Fruit fly (Drosophila melanogaster) ovary, adult (tissue): ENCODE data around the gene kay.

Experiments used
- CG17801 ChIP-seq: fragments of 200-800 bp; optimal IDR thresholded peaks from 2 replicates; lab custom pipeline; 2019; ENCODE audit warnings: missing biosample characterization, mild to moderate bottlenecking, missing genetic modification characterization, moderate library complexity; ENCODE audit not compliant: partially characterized antibody

The kay gene

dm6 chr3R:29787891-29788549 is 22.2 kb downstream of the kay start:
- TF ChIP-seq CG17801: no peak

- no peak for TF ChIP-seq CG17801
Observed at dm6 chr3R:29790183-29790582, 24.4 kb downstream of the kay start.

dm6 chr3R:29794161-29794882 is 28.5 kb downstream of the kay start, which contains the start of gene sro:
sro (plus strand) TSS chr3R:29794597.
- TF ChIP-seq CG17801: peak; percentile 59

dm6 chr3R:29797183-29797582 is 31.4 kb downstream of the kay start:
- no peak for TF ChIP-seq CG17801

dm6 chr3R:29798966-29799680 is 33.3 kb downstream of the kay start, which contains the start of the genes Rnb and Drice:
Rnb (minus strand) TSS chr3R:29799354.
Drice (plus strand) TSS chr3R:29799658.
- TF ChIP-seq CG17801: peak; percentile 76

dm6 chr3R:29799681-29800028 is 33.9 kb downstream of the kay start:
- TF ChIP-seq CG17801: no peak

- peak; percentile 87 for TF ChIP-seq CG17801
Observed at dm6 chr3R:29802753-29803313, 37.0 kb downstream of the kay start, which contains the start of the genes Etfb and CG7789. Etfb (minus strand) TSS chr3R:29802945. CG7789 (plus strand) TSS chr3R:29803196.

- TF ChIP-seq CG17801: no peak
Observed at dm6 chr3R:29806682-29807393, 41.0 kb downstream of the kay start, which contains the start of the genes ca and ncd. ca (plus strand) TSS chr3R:29806811. ncd (minus strand) TSS chr3R:29807127.

dm6 chr3R:29816266-29816665 is 50.5 kb downstream of the kay start, which contains the start of gene Vps16B:
Vps16B (minus strand) TSS chr3R:29816451.
- no peak for TF ChIP-seq CG17801

dm6 chr3R:29817664-29818063 is 51.9 kb downstream of the kay start, which contains the start of gene CG7829:
CG7829 (minus strand) TSS chr3R:29817764.
- no peak for TF ChIP-seq CG17801

- no peak for TF ChIP-seq CG17801
Observed at dm6 chr3R:29818434-29819268, 52.9 kb downstream of the kay start, which contains the start of gene neo. neo (plus strand) TSS chr3R:29819131.

dm6 chr3R:29829228-29829786 is 63.5 kb downstream of the kay start:
- TF ChIP-seq CG17801: no peak

- TF ChIP-seq CG17801: no peak
Observed at dm6 chr3R:29830925-29831324, 65.1 kb downstream of the kay start.
